Worm (Caenorhabditis elegans) whole organism, midembryonic: Measurements from ENCODE around the gene F41E6.1.

ENCODE experiments used
- T22C8.4 ChIP-seq: fragments of 200-800 bp; sonication (Bioruptor generic); IDR thresholded peaks from 2 replicates; pipeline ENCODE4 v1.3.6; 2022; ENCODE audit warnings: missing genetic modification characterization, missing compliant biosample characterization
- cog-1 ChIP-seq: sonication (generic microtip); optimal IDR thresholded peaks from 2 replicates; lab custom pipeline; 2016; ENCODE audit warnings: missing genetic modification characterization, missing compliant biosample characterization
- flt-1 ChIP-seq: fragments of 200-800 bp; sonication (Bioruptor generic); IDR thresholded peaks from 2 replicates; pipeline ENCODE4 v1.3.6; 2022; ENCODE audit warnings: missing genetic modification characterization, missing compliant biosample characterization
- klf-2 ChIP-seq: fragments of 200-800 bp; sonication (Bioruptor generic); conservative IDR thresholded peaks from 2 replicates; pipeline ENCODE4 v1.3.6; 2022; ENCODE audit warnings: missing genetic modification reagents, missing genetic modification characterization, missing compliant biosample characterization
- med-1 ChIP-seq: sonication (generic microtip); optimal IDR thresholded peaks from 2 replicates; lab custom pipeline; 2017; ENCODE audit warnings: missing genetic modification characterization, mild to moderate bottlenecking, missing compliant biosample characterization, antibody characterized with exemption, missing genetic modification reagents; ENCODE audit not compliant: insufficient read depth
- ref-1 ChIP-seq: fragments of 200-800 bp; sonication (Bioruptor generic); conservative IDR thresholded peaks from 2 replicates; pipeline ENCODE4 v1.3.6; 2022; ENCODE audit warnings: missing genetic modification reagents, missing genetic modification characterization, missing compliant biosample characterization
- tab-1 ChIP-seq: fragments of 200-800 bp; sonication (Bioruptor generic); IDR thresholded peaks from 2 replicates; pipeline ENCODE4 v1.3.6; 2022; ENCODE audit warnings: missing genetic modification characterization, missing compliant biosample characterization
- ztf-23 ChIP-seq: fragments of 200-800 bp; sonication (Bioruptor generic); IDR thresholded peaks from 2 replicates; pipeline ENCODE4 v1.3.6; 2022; ENCODE audit warnings: missing genetic modification reagents, missing genetic modification characterization, missing compliant biosample characterization
- ztf-29 ChIP-seq: fragments of 200-800 bp; sonication (Bioruptor generic); IDR thresholded peaks from 2 replicates; pipeline ENCODE4 v1.3.6; 2022; ENCODE audit warnings: missing genetic modification reagents, missing genetic modification characterization, missing compliant biosample characterization

The F41E6.1 gene

ce11 chrV:8667230-8668021, 45.0 kb downstream of the F41E6.1 start:
- TF ChIP-seq flt-1 (GFP tag; lab: Robert Waterston, UW) (no peak), med-1 (GFP tag; lab: Kevin White, UChicago) (no peak), ztf-29 (GFP tag; lab: Robert Waterston, UW) (no peak), klf-2 (GFP tag; lab: Robert Waterston, UW) (no peak), cog-1 (no peak), ref-1 (no peak), tab-1 (GFP tag; lab: Robert Waterston, UW) (no peak), T22C8.4 (GFP tag; lab: Robert Waterston, UW) (no peak), ztf-23 (no peak)

- TF ChIP-seq tab-1 (GFP tag; lab: Robert Waterston, UW): no peak
These were observed 45.8 kb downstream of the F41E6.1 start for ce11 chrV:8668224-8668623.

ce11 chrV:8670759-8671158, 48.3 kb downstream of the F41E6.1 start:
- no peak for TF ChIP-seq cog-1

ce11 chrV:8671568-8672123, 49.2 kb downstream of the F41E6.1 start:
- TF ChIP-seq med-1 (GFP tag; lab: Kevin White, UChicago): no peak
- TF ChIP-seq klf-2 (GFP tag; lab: Robert Waterston, UW): no peak
